Worm (Caenorhabditis elegans) whole organism, L2 larva: ENCODE data around the gene F11A5.5.

Experiments
- aly-2 ChIP-seq: fragments of 150-350 bp; optimal IDR thresholded peaks from 2 replicates; lab custom pipeline; 2014; ENCODE audit warnings: missing biosample characterization, missing genetic modification characterization
- ceh-82 ChIP-seq: fragments of 150-350 bp; optimal IDR thresholded peaks from 2 replicates; lab custom pipeline; 2014; ENCODE audit warnings: missing biosample characterization, missing genetic modification characterization
- dmd-4 ChIP-seq: sonication (generic microtip); optimal IDR thresholded peaks from 2 replicates; lab custom pipeline; 2017; ENCODE audit warnings: missing biosample characterization, missing genetic modification characterization
- fos-1 ChIP-seq: fragments of 150-350 bp; optimal IDR thresholded peaks from 2 replicates; lab custom pipeline; 2014; ENCODE audit warnings: missing biosample characterization, missing genetic modification characterization
- nhr-10 ChIP-seq: sonication (generic microtip); optimal IDR thresholded peaks from 2 replicates; lab custom pipeline; 2017; ENCODE audit warnings: missing biosample characterization, missing genetic modification characterization
- nhr-25 ChIP-seq: fragments of 150-350 bp; sonication (generic microtip); optimal IDR thresholded peaks from 3 replicates; lab custom pipeline; 2014; ENCODE audit warnings: missing biosample characterization, missing genetic modification characterization
- nhr-6 ChIP-seq: fragments of 150-350 bp; optimal IDR thresholded peaks from 2 replicates; lab custom pipeline; 2014; ENCODE audit warnings: missing biosample characterization, missing genetic modification characterization
- nhr-77 ChIP-seq: fragments of 150-350 bp; optimal IDR thresholded peaks from 2 replicates; lab custom pipeline; 2014; ENCODE audit warnings: missing biosample characterization, missing genetic modification characterization
- skn-1 ChIP-seq: sonication (generic microtip); optimal IDR thresholded peaks from 2 replicates; lab custom pipeline; 2017; ENCODE audit warnings: missing biosample characterization, missing genetic modification characterization
- unc-62 ChIP-seq: fragments of 150-350 bp; optimal IDR thresholded peaks from 2 replicates; lab custom pipeline; 2014; ENCODE audit warnings: missing biosample characterization, missing genetic modification reagents, missing genetic modification characterization

ce11 chrV:16183357-16183756 is 14.8 kb upstream of the F11A5.5 start, which contains the start of gene srz-14:
- no peak for TF ChIP-seq skn-1 (tag; lab: Kevin White, UChicago)
- TF ChIP-seq ceh-82 (tag; lab: Kevin White, UChicago) = no peak
- no peak for TF ChIP-seq dmd-4 (tag; lab: Kevin White, UChicago)
- no peak for TF ChIP-seq fos-1 (tag; lab: Kevin White, UChicago)
- TF ChIP-seq nhr-77 (tag; lab: Kevin White, UChicago) = no peak
- no peak for TF ChIP-seq nhr-10
- no peak for TF ChIP-seq aly-2
- TF ChIP-seq nhr-25 (tag; lab: Kevin White, UChicago) = no peak
- TF ChIP-seq unc-62 (GFP tag; lab: Kevin White, UChicago) = no peak
- no peak for TF ChIP-seq nhr-6 (tag; lab: Kevin White, UChicago)
